Fruit fly (Drosophila melanogaster) whole organism, embryonic: ENCODE results near the gene CG13126.

ENCODE experiments used
- Bdp1 ChIP-seq: fragments of 200-800 bp; sonication (Bioruptor generic); optimal IDR thresholded peaks from 3 replicates; lab custom pipeline; 2016; ENCODE audit warnings: missing biosample characterization, missing genetic modification characterization
- CG10565 ChIP-seq: fragments of 200-800 bp; sonication (Bioruptor generic); optimal IDR thresholded peaks from 3 replicates; lab custom pipeline; 2016; ENCODE audit warnings: missing biosample characterization, mild to moderate bottlenecking, missing genetic modification characterization
- CG11695 ChIP-seq: fragments of 200-800 bp; sonication (Bioruptor generic); IDR thresholded peaks from 3 replicates; pipeline ENCODE4 v1.3.6; 2022; ENCODE audit warnings: missing biosample characterization, missing genetic modification characterization
- CG12391 ChIP-seq: fragments of 200-800 bp; sonication (Bioruptor generic); optimal IDR thresholded peaks from 3 replicates; lab custom pipeline; 2018; ENCODE audit warnings: missing biosample characterization, mild to moderate bottlenecking, missing genetic modification characterization, moderate library complexity
- CG12659 ChIP-seq: fragments of 200-800 bp; sonication (Bioruptor generic); optimal IDR thresholded peaks from 3 replicates; lab custom pipeline; 2017; ENCODE audit warnings: mild to moderate bottlenecking, missing biosample characterization, missing genetic modification reagents, missing genetic modification characterization
- CG12769 ChIP-seq: fragments of 200-800 bp; sonication (Bioruptor generic); optimal IDR thresholded peaks from 2 replicates; lab custom pipeline; 2019; ENCODE audit warnings: missing biosample characterization, mild to moderate bottlenecking, missing genetic modification characterization, moderate library complexity
- CG13123 ChIP-seq: fragments of 200-800 bp; sonication (Bioruptor generic); optimal IDR thresholded peaks from 2 replicates; lab custom pipeline; 2016; ENCODE audit warnings: missing biosample characterization, missing genetic modification characterization
- CG30020 ChIP-seq: fragments of 200-800 bp; optimal IDR thresholded peaks from 2 replicates; lab custom pipeline; 2019; ENCODE audit warnings: missing biosample characterization, mild to moderate bottlenecking, missing genetic modification characterization, moderate library complexity
- CG31441 ChIP-seq: fragments of 200-800 bp; sonication (Bioruptor generic); IDR thresholded peaks from 2 replicates; pipeline ENCODE4 v1.3.6; 2022; ENCODE audit warnings: missing biosample characterization, missing genetic modification characterization
- CG33557 ChIP-seq: fragments of 200-800 bp; sonication (Bioruptor generic); optimal IDR thresholded peaks from 2 replicates; lab custom pipeline; 2019; ENCODE audit warnings: missing biosample characterization, mild to moderate bottlenecking, missing genetic modification characterization, moderate library complexity
- CG3407 ChIP-seq: fragments of 200-800 bp; sonication (Bioruptor generic); optimal IDR thresholded peaks from 2 replicates; lab custom pipeline; 2018; ENCODE audit warnings: missing biosample characterization, mild to moderate bottlenecking, missing genetic modification characterization
- CG34422 ChIP-seq: fragments of 200-800 bp; sonication (Bioruptor generic); IDR thresholded peaks from 3 replicates; pipeline ENCODE4 v1.3.6; 2022; ENCODE audit warnings: missing biosample characterization, missing genetic modification characterization
- CG42726 ChIP-seq: fragments of 200-800 bp; sonication (Bioruptor generic); IDR thresholded peaks from 2 replicates; pipeline ENCODE4 v1.3.6; 2022; ENCODE audit warnings: missing biosample characterization, missing genetic modification characterization; ENCODE audit not compliant: partially characterized antibody
- CG4424 ChIP-seq: fragments of 200-800 bp; sonication (Bioruptor generic); optimal IDR thresholded peaks from 3 replicates; lab custom pipeline; 2016; ENCODE audit warnings: missing biosample characterization, missing genetic modification characterization
- CG6272 ChIP-seq: fragments of 200-800 bp; sonication (Bioruptor generic); IDR thresholded peaks from 2 replicates; pipeline ENCODE4 v1.3.6; 2022; ENCODE audit warnings: missing biosample characterization, missing genetic modification characterization
- CG8290 ChIP-seq, 3 experiments: fragments of 200-800 bp; sonication (Bioruptor generic); optimal IDR thresholded peaks; 2 replicates each; lab custom pipeline; 2016 to 2019; ENCODE audit warnings: missing biosample characterization in 3 of 3, missing genetic modification characterization in 3 of 3, mild to moderate bottlenecking in 2 of 3, moderate library complexity in 1 of 3
- CG8359 ChIP-seq: fragments of 200-800 bp; sonication (Bioruptor generic); optimal IDR thresholded peaks from 2 replicates; lab custom pipeline; 2017; ENCODE audit warnings: missing biosample characterization, mild to moderate bottlenecking, missing genetic modification characterization, borderline replicate concordance
- CG8388 ChIP-seq: fragments of 200-800 bp; sonication (Bioruptor generic); optimal IDR thresholded peaks from 2 replicates; lab custom pipeline; 2019; ENCODE audit warnings: missing biosample characterization, mild to moderate bottlenecking, missing genetic modification characterization, moderate library complexity
- CrebB ChIP-seq: fragments of 200-800 bp; sonication (Bioruptor generic); optimal IDR thresholded peaks from 3 replicates; lab custom pipeline; 2018; ENCODE audit warnings: missing biosample characterization, mild to moderate bottlenecking, missing genetic modification characterization
- Dbx ChIP-seq: fragments of 200-800 bp; sonication (Bioruptor generic); IDR thresholded peaks from 3 replicates; pipeline ENCODE4 v1.3.6; 2022; ENCODE audit warnings: missing biosample characterization, missing genetic modification characterization
- Dll ChIP-seq: fragments of 200-800 bp; sonication (Bioruptor generic); IDR thresholded peaks from 4 replicates; pipeline ENCODE4 v1.3.6; 2022; ENCODE audit warnings: missing biosample characterization, missing genetic modification characterization; ENCODE audit not compliant: partially characterized antibody
- Fer1 ChIP-seq: fragments of 200-800 bp; sonication (Bioruptor generic); optimal IDR thresholded peaks from 2 replicates; lab custom pipeline; 2017; ENCODE audit warnings: missing biosample characterization, mild to moderate bottlenecking, missing genetic modification characterization
- Hmr ChIP-seq: fragments of 200-800 bp; sonication (Bioruptor generic); optimal IDR thresholded peaks from 3 replicates; lab custom pipeline; 2017; ENCODE audit warnings: mild to moderate bottlenecking, missing biosample characterization, missing genetic modification reagents, missing genetic modification characterization
- Nf-YC ChIP-seq: fragments of 200-800 bp; optimal IDR thresholded peaks from 3 replicates; lab custom pipeline; 2019; ENCODE audit warnings: missing biosample characterization, mild to moderate bottlenecking, missing genetic modification characterization, moderate library complexity
- Opbp ChIP-seq: fragments of 200-800 bp; sonication (Bioruptor generic); IDR thresholded peaks from 3 replicates; pipeline ENCODE4 v1.3.6; 2022; ENCODE audit warnings: missing biosample characterization, missing genetic modification characterization; ENCODE audit not compliant: partially characterized antibody
- Optix ChIP-seq: fragments of 200-800 bp; sonication (Bioruptor generic); IDR thresholded peaks from 3 replicates; pipeline ENCODE4 v1.3.6; 2022; ENCODE audit warnings: missing biosample characterization, missing genetic modification characterization
- Rx ChIP-seq: fragments of 200-800 bp; sonication (Bioruptor generic); IDR thresholded peaks from 2 replicates; pipeline ENCODE4 v1.3.6; 2022; ENCODE audit warnings: missing biosample characterization, missing genetic modification characterization
- Six4 ChIP-seq: fragments of 200-800 bp; sonication (Bioruptor generic); optimal IDR thresholded peaks from 2 replicates; lab custom pipeline; 2016; ENCODE audit warnings: missing biosample characterization, missing genetic modification characterization
- ato ChIP-seq: fragments of 200-800 bp; sonication (Bioruptor generic); IDR thresholded peaks from 2 replicates; pipeline ENCODE4 v1.3.6; 2022; ENCODE audit warnings: missing biosample characterization, missing genetic modification characterization; ENCODE audit not compliant: partially characterized antibody
- bigmax ChIP-seq: fragments of 200-800 bp; sonication (Bioruptor generic); optimal IDR thresholded peaks from 2 replicates; lab custom pipeline; 2018; ENCODE audit warnings: missing biosample characterization, mild to moderate bottlenecking, missing genetic modification characterization
- chm ChIP-seq: fragments of 200-800 bp; sonication (Bioruptor generic); IDR thresholded peaks from 2 replicates; pipeline ENCODE4 v1.3.6; 2022; ENCODE audit warnings: missing biosample characterization, missing genetic modification characterization
- crc ChIP-seq: fragments of 200-800 bp; sonication (Bioruptor generic); optimal IDR thresholded peaks from 2 replicates; lab custom pipeline; 2016; ENCODE audit warnings: missing biosample characterization, missing genetic modification characterization
- cwo ChIP-seq: fragments of 200-800 bp; sonication (Bioruptor generic); optimal IDR thresholded peaks from 3 replicates; lab custom pipeline; 2017; ENCODE audit warnings: missing biosample characterization, missing genetic modification characterization, mild to moderate bottlenecking, moderate library complexity, missing genetic modification reagents
- da ChIP-seq: fragments of 200-800 bp; sonication (Bioruptor generic); optimal IDR thresholded peaks from 2 replicates; lab custom pipeline; 2016; ENCODE audit warnings: missing biosample characterization, missing genetic modification characterization
- eyg ChIP-seq: fragments of 200-800 bp; sonication (Bioruptor generic); optimal IDR thresholded peaks from 3 replicates; lab custom pipeline; 2016; ENCODE audit warnings: missing biosample characterization, missing genetic modification characterization
- fd102C ChIP-seq: fragments of 200-800 bp; sonication (Bioruptor generic); optimal IDR thresholded peaks from 2 replicates; lab custom pipeline; 2018; ENCODE audit warnings: missing biosample characterization, mild to moderate bottlenecking, missing genetic modification characterization, moderate library complexity
- fd64A ChIP-seq: fragments of 200-800 bp; sonication (Bioruptor generic); optimal IDR thresholded peaks from 3 replicates; lab custom pipeline; 2018; ENCODE audit warnings: missing biosample characterization, mild to moderate bottlenecking, missing genetic modification characterization
- maf-S ChIP-seq: fragments of 200-800 bp; sonication (Bioruptor generic); optimal IDR thresholded peaks from 2 replicates; lab custom pipeline; 2016; ENCODE audit warnings: missing biosample characterization, missing genetic modification characterization
- phol ChIP-seq: fragments of 200-800 bp; sonication (Bioruptor generic); optimal IDR thresholded peaks from 3 replicates; lab custom pipeline; 2018; ENCODE audit warnings: missing biosample characterization, mild to moderate bottlenecking, missing genetic modification characterization, moderate library complexity
- pita ChIP-seq: fragments of 200-800 bp; sonication (Bioruptor generic); optimal IDR thresholded peaks from 2 replicates; lab custom pipeline; 2017; ENCODE audit warnings: missing biosample characterization, mild to moderate bottlenecking, missing genetic modification characterization
- prd ChIP-seq, 3 experiments: fragments of >200 bp in 2 of 3; fragments of 200-800 bp in 1 of 3; sonication (Bioruptor generic) in 1 of 3; optimal IDR thresholded peaks in 2 of 3; IDR thresholded peaks in 1 of 3; 2 replicates in 2 of 3; 3 replicates in 1 of 3; pipeline versions ENCODE4 v1.3.6 to Lab custom; 2017 to 2022; ENCODE audit warnings: missing biosample characterization in 1 of 3, missing genetic modification characterization in 1 of 3
- pzg ChIP-seq: fragments of 200-800 bp; sonication (Bioruptor generic); optimal IDR thresholded peaks from 3 replicates; lab custom pipeline; 2018; ENCODE audit warnings: missing biosample characterization, mild to moderate bottlenecking, missing genetic modification characterization, moderate library complexity
- row ChIP-seq: fragments of 200-800 bp; sonication (Bioruptor generic); IDR thresholded peaks from 3 replicates; pipeline ENCODE4 v1.3.6; 2022; ENCODE audit warnings: missing biosample characterization, missing genetic modification characterization
- sima ChIP-seq: fragments of 200-800 bp; sonication (Bioruptor generic); optimal IDR thresholded peaks from 2 replicates; lab custom pipeline; 2016; ENCODE audit warnings: missing biosample characterization, missing genetic modification characterization
- sug ChIP-seq: fragments of 200-800 bp; optimal IDR thresholded peaks from 2 replicates; lab custom pipeline; 2019; ENCODE audit warnings: missing biosample characterization, mild to moderate bottlenecking, missing genetic modification characterization, moderate library complexity
- wor ChIP-seq: fragments of 200-800 bp; sonication (Bioruptor generic); IDR thresholded peaks from 2 replicates; pipeline ENCODE4 v1.3.6; 2022; ENCODE audit warnings: missing biosample characterization, missing genetic modification characterization

CG13126 gene

dm6 chr2L:9915011-9915850 is 38.8 kb downstream of the CG13126 start, which contains the start of gene yip2 (continued):
- no peak for TF ChIP-seq Opbp
- TF ChIP-seq CG8359 (GFP tag; lab: Kevin White, UChicago), result no peak
- TF ChIP-seq CG11695, result peak; percentile 63
- TF ChIP-seq bigmax (GFP tag; lab: Kevin White, UChicago), result no peak
- TF ChIP-seq CG8388 (GFP tag; lab: Kevin White, UChicago), result peak; percentile 52
- no peak for TF ChIP-seq CG6272 (GFP tag; lab: Robert Waterston, UW)
- no peak for TF ChIP-seq crc (GFP tag; lab: Kevin White, UChicago)
- TF ChIP-seq cwo (GFP tag; lab: Kevin White, UChicago), result peak; percentile 35
- no peak; the same call in 2 of the 3 replicates for TF ChIP-seq Optix (GFP tag; lab: Robert Waterston, UW)
- peak; percentile 37 for TF ChIP-seq CG3407
- peak; percentile 68 for TF ChIP-seq CrebB (tag; lab: Kevin White, UChicago)
- TF ChIP-seq CG30020 (tag; lab: Kevin White, UChicago), result no peak
- peak; percentile 75 for TF ChIP-seq CG12391 (tag; lab: Kevin White, UChicago)
- no peak for TF ChIP-seq Bdp1 (GFP tag; lab: Kevin White, UChicago)
- TF ChIP-seq CG33557, result no peak
- peak; percentile 64; the same call in 1 of the 2 replicates for TF ChIP-seq chm
- no peak for TF ChIP-seq CG10565

- peak; percentile 43 for TF ChIP-seq pzg (GFP tag; lab: Kevin White, UChicago)
- TF ChIP-seq prd (optimal IDR thresholded peaks at IDR 0.05; lab: Kevin White, UChicago), result no peak
- TF ChIP-seq prd (GFP tag; IDR thresholded peaks at IDR 0.05; lab: Robert Waterston, UW), result no peak
- no peak for TF ChIP-seq wor (GFP tag; lab: Robert Waterston, UW)
- peak; percentile 60 for TF ChIP-seq CG12659
- TF ChIP-seq maf-S (GFP tag; lab: Kevin White, UChicago), result no peak
- no peak for TF ChIP-seq Six4 (GFP tag; lab: Kevin White, UChicago)
- no peak for TF ChIP-seq sima (GFP tag; lab: Kevin White, UChicago)
- no peak for TF ChIP-seq CG13123
- 0 out of 3 replicates have a peak, but pooled peaks have one; percentile 25 for TF ChIP-seq CG34422
- peak; percentile 10 for TF ChIP-seq CG8290 (GFP tag; optimal IDR thresholded peaks at IDR 0.05; lab: Kevin White, UChicago)
- TF ChIP-seq CG8290 (tag; optimal IDR thresholded peaks at IDR 0.05; lab: Kevin White, UChicago), result no peak
- peak; percentile 2 for TF ChIP-seq CG4424 (GFP tag; lab: Kevin White, UChicago)
- TF ChIP-seq sug (tag; lab: Kevin White, UChicago), result peak; percentile 9
- TF ChIP-seq ato (GFP tag; lab: Robert Waterston, UW), result no peak
- no peak for TF ChIP-seq pita (GFP tag; lab: Kevin White, UChicago)
- TF ChIP-seq row (GFP tag; lab: Robert Waterston, UW), result 0 out of 3 replicates have a peak, but pooled peaks have one; percentile 21
- TF ChIP-seq Fer1 (GFP tag; lab: Kevin White, UChicago), result no peak
- TF ChIP-seq Nf-YC (tag; lab: Kevin White, UChicago), result peak; percentile 35
- TF ChIP-seq Dbx, result no peak
- TF ChIP-seq CG42726 (GFP tag; lab: Robert Waterston, UW), result no peak
- TF ChIP-seq Rx (GFP tag; lab: Robert Waterston, UW), result no peak
- TF ChIP-seq fd64A (GFP tag; lab: Kevin White, UChicago), result no peak
- no peak; the same call in 3 of the 4 replicates for TF ChIP-seq Dll (GFP tag; lab: Robert Waterston, UW)
- no peak for TF ChIP-seq Hmr
- TF ChIP-seq fd102C (GFP tag; lab: Kevin White, UChicago), result no peak
- TF ChIP-seq da (GFP tag; lab: Kevin White, UChicago), result no peak
- TF ChIP-seq CG31441 (GFP tag; lab: Robert Waterston, UW), result 0 out of 2 replicates have a peak, but pooled peaks have one; percentile 20
- no peak for TF ChIP-seq eyg (GFP tag; lab: Kevin White, UChicago)
- peak; percentile 42 for TF ChIP-seq phol (tag; lab: Kevin White, UChicago)
- no peak for TF ChIP-seq CG12769 (tag; lab: Kevin White, UChicago)
Measured at dm6 chr2L:9912570-9913260, 41.3 kb downstream of the CG13126 start, which contains the start of the genes Etl1 and Srp54. Etl1 (minus strand) TSS chr2L:9912608. Srp54 (plus strand) TSS chr2L:9912911.
